Fruit fly (Drosophila melanogaster) whole organism, prepupa: ENCODE data around the gene lectin-37Db.

ENCODE experiments used
- Blimp-1 ChIP-seq: fragments of 200-800 bp; sonication (Bioruptor generic); optimal IDR thresholded peaks from 3 replicates; lab custom pipeline; 2017; ENCODE audit warnings: missing biosample characterization, missing genetic modification characterization, mild to moderate bottlenecking, moderate library complexity, missing genetic modification reagents
- CG10631 ChIP-seq: fragments of 200-800 bp; sonication (Bioruptor generic); optimal IDR thresholded peaks from 2 replicates; lab custom pipeline; 2016; ENCODE audit warnings: missing biosample characterization, missing genetic modification characterization
- CG32006 ChIP-seq: fragments of 200-800 bp; sonication (Bioruptor generic); optimal IDR thresholded peaks from 3 replicates; lab custom pipeline; 2017; ENCODE audit warnings: missing biosample characterization, mild to moderate bottlenecking, missing genetic modification characterization
- CG8119 ChIP-seq: fragments of 200-800 bp; sonication (Bioruptor generic); IDR thresholded peaks from 3 replicates; pipeline ENCODE4 v1.3.6; 2022; ENCODE audit warnings: missing biosample characterization, missing genetic modification characterization
- Met ChIP-seq: fragments of 200-800 bp; sonication (Bioruptor generic); optimal IDR thresholded peaks from 3 replicates; lab custom pipeline; 2016; ENCODE audit warnings: missing biosample characterization, missing genetic modification characterization
- Sox102F ChIP-seq: fragments of 200-800 bp; sonication (Bioruptor generic); optimal IDR thresholded peaks from 2 replicates; lab custom pipeline; 2016; ENCODE audit warnings: missing biosample characterization, mild to moderate bottlenecking, missing genetic modification characterization
- cyc ChIP-seq: fragments of 200-800 bp; sonication (Bioruptor generic); optimal IDR thresholded peaks from 3 replicates; lab custom pipeline; 2016; ENCODE audit warnings: missing biosample characterization, missing genetic modification characterization
- svp ChIP-seq: fragments of 200-800 bp; sonication (Bioruptor generic); peaks from one replicate; lab custom pipeline; 2016; ENCODE audit warnings: missing biosample characterization, missing genetic modification characterization

DNA sequence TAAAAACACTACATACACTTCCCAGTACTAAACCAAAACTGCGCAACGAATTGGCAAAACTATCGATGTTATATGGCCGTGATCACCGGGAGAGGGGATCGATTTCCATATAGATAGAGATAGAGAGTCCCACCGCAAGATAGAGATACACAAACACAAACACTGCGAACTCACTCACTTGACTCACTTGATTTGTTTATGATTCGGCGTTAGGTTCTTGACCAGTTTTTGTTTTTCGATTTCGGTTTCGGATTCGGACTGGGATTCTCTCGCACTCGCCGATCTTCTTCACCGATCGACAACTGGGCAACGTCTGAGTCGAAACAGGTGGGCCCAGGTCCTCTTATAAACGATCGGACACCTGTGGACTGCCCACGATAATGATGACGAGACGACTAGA lies 29.1 kb upstream of the lectin-37Db start, which contains the start of gene CG17549:
- TF ChIP-seq Blimp-1 (GFP tag; lab: Kevin White, UChicago) (no peak), cyc (GFP tag; lab: Kevin White, UChicago) (no peak), svp (GFP tag; lab: Kevin White, UChicago) (no peak), Met (no peak), CG10631 (GFP tag; lab: Kevin White, UChicago) (no peak), CG8119 (GFP tag; lab: Robert Waterston, UW) (no peak), Sox102F (GFP tag; lab: Kevin White, UChicago) (no peak), CG32006 (GFP tag; lab: Kevin White, UChicago) (no peak)
